Worm (Caenorhabditis elegans): ENCODE data around the gene Y38F2AR.10.
A peak's percentile ranks its signal among the peaks of the same experiment; 100 is the strongest.

Gene Y38F2AR.10

ce11 chrIV:2388949-2389495, 10.3 kb downstream of the Y38F2AR.10 start, which contains the start of gene trap-3 (continued):
- TF ChIP-seq egl-27 (tag; optimal IDR thresholded peaks at IDR 0.05) (peak; percentile 86), unc-62 (GFP tag; optimal IDR thresholded peaks at IDR 0.05) (no peak), unc-55 (GFP tag; optimal IDR thresholded peaks at IDR 0.05) (peak; percentile 97), ztf-4 (tag; optimal IDR thresholded peaks at IDR 0.05) (peak; percentile 85), nhr-23 (tag; optimal IDR thresholded peaks at IDR 0.05) (no peak), mbf-1 (tag; optimal IDR thresholded peaks at IDR 0.05) (no peak), zag-1 (tag; optimal IDR thresholded peaks at IDR 0.05) (peak; percentile 89), fos-1 (tag; optimal IDR thresholded peaks at IDR 0.05) (peak; percentile 84), alr-1 (tag; optimal IDR thresholded peaks at IDR 0.05) (no peak), mab-5 (tag; optimal IDR thresholded peaks at IDR 0.05) (peak; percentile 54), blmp-1 (tag; optimal IDR thresholded peaks at IDR 0.05; ENCODE audit: insufficient read depth) (peak; percentile 90), ZK546.5 (tag; optimal IDR thresholded peaks at IDR 0.05) (peak; percentile 67), nhr-21 (tag; optimal IDR thresholded peaks at IDR 0.05) (peak; percentile 95), elt-1 (tag; optimal IDR thresholded peaks at IDR 0.05) (no peak), ztf-1 (GFP tag; conservative IDR thresholded peaks at IDR 0.05) (no peak)

ce11 chrIV:2387970-2388705, 11.2 kb downstream of the Y38F2AR.10 start, which contains the start of gene sec-61.B:
Gene sec-61.B, minus strand, starts transcription at chrIV:2388675.
- no peak for TF ChIP-seq unc-39 (tag; optimal IDR thresholded peaks at IDR 0.05)
- TF ChIP-seq F13H6.1 (tag; optimal IDR thresholded peaks at IDR 0.05): no peak
- TF ChIP-seq nhr-237 (tag; optimal IDR thresholded peaks at IDR 0.05): no peak
- TF ChIP-seq unc-62 (GFP tag; optimal IDR thresholded peaks at IDR 0.05): no peak
- TF ChIP-seq lsy-2 (tag; optimal IDR thresholded peaks at IDR 0.05): peak in 1 of 2 experiments; percentile 49
- no peak for TF ChIP-seq crh-2 (tag; optimal IDR thresholded peaks at IDR 0.05)
- TF ChIP-seq ztf-11 (tag; optimal IDR thresholded peaks at IDR 0.05): no peak
- TF ChIP-seq snpc-4 (tag; optimal IDR thresholded peaks at IDR 0.05): no peak
- TF ChIP-seq ama-1 (optimal IDR thresholded peaks at IDR 0.05): no peak
- TF ChIP-seq sma-9 (GFP tag; optimal IDR thresholded peaks at IDR 0.05): no peak
- TF ChIP-seq sma-9 (tag; optimal IDR thresholded peaks at IDR 0.05): no peak
- no peak for TF ChIP-seq gmeb-1 (tag; optimal IDR thresholded peaks at IDR 0.05)
- TF ChIP-seq mab-5 (tag; optimal IDR thresholded peaks at IDR 0.05): no peak
- no peak for TF ChIP-seq lin-39 (tag; optimal IDR thresholded peaks at IDR 0.05)
- no peak for TF ChIP-seq C34F6.9 (tag; optimal IDR thresholded peaks at IDR 0.05)
- no peak for TF ChIP-seq ZK546.5 (tag; optimal IDR thresholded peaks at IDR 0.05)
- no peak for TF ChIP-seq ceh-82 (tag; optimal IDR thresholded peaks at IDR 0.05)
- TF ChIP-seq nhr-77 (tag; optimal IDR thresholded peaks at IDR 0.05): no peak
- TF ChIP-seq fos-1 (tag; optimal IDR thresholded peaks at IDR 0.05): peak; percentile 25
- no peak for TF ChIP-seq ztf-1 (GFP tag; conservative IDR thresholded peaks at IDR 0.05)
- no peak for TF ChIP-seq nhr-6 (tag; optimal IDR thresholded peaks at IDR 0.05)
- no peak for TF ChIP-seq nhr-23 (tag; optimal IDR thresholded peaks at IDR 0.05)
- no peak for TF ChIP-seq elt-3 (tag; optimal IDR thresholded peaks at IDR 0.05)
- TF ChIP-seq nhr-10 (tag; optimal IDR thresholded peaks at IDR 0.05): no peak
- no peak for TF ChIP-seq mdl-1 (tag; optimal IDR thresholded peaks at IDR 0.05)
- TF ChIP-seq sma-3 (GFP tag; optimal IDR thresholded peaks at IDR 0.05): peak; percentile 10
- TF ChIP-seq alr-1 (tag; optimal IDR thresholded peaks at IDR 0.05): no peak
- TF ChIP-seq blmp-1 (tag; optimal IDR thresholded peaks at IDR 0.05; ENCODE audit: insufficient read depth): no peak
- TF ChIP-seq elt-1 (tag; optimal IDR thresholded peaks at IDR 0.05): no peak
- TF ChIP-seq nhr-25 (tag; optimal IDR thresholded peaks at IDR 0.05): no peak
- no peak for TF ChIP-seq dmd-4 (tag; optimal IDR thresholded peaks at IDR 0.05)
- TF ChIP-seq ceh-16 (tag; optimal IDR thresholded peaks at IDR 0.05): no peak
- no peak for TF ChIP-seq unc-55 (GFP tag; optimal IDR thresholded peaks at IDR 0.05)
- TF ChIP-seq nhr-12 (tag; optimal IDR thresholded peaks at IDR 0.05): no peak
- TF ChIP-seq nhr-11 (tag; optimal IDR thresholded peaks at IDR 0.05): no peak
- no peak for TF ChIP-seq zag-1 (tag; optimal IDR thresholded peaks at IDR 0.05)
- no peak for TF ChIP-seq peb-1 (tag; optimal IDR thresholded peaks at IDR 0.05)
- no peak for TF ChIP-seq lin-11 (tag; optimal IDR thresholded peaks at IDR 0.05)
- no peak for TF ChIP-seq skn-1 (tag; optimal IDR thresholded peaks at IDR 0.05)
- TF ChIP-seq R02D3.7 (tag; optimal IDR thresholded peaks at IDR 0.05): no peak
- peak; percentile 36 for TF ChIP-seq nhr-21 (tag; optimal IDR thresholded peaks at IDR 0.05)
- no peak for TF ChIP-seq egl-27 (tag; optimal IDR thresholded peaks at IDR 0.05)
- no peak for TF ChIP-seq mbf-1 (tag; optimal IDR thresholded peaks at IDR 0.05)
- peak; percentile 26 for TF ChIP-seq lin-13 (GFP tag; optimal IDR thresholded peaks at IDR 0.05)
- TF ChIP-seq ztf-4 (tag; optimal IDR thresholded peaks at IDR 0.05): no peak
- TF ChIP-seq nhr-129 (tag; optimal IDR thresholded peaks at IDR 0.05): no peak
- peak; percentile 16 for TF ChIP-seq Y55F3AM.14 (GFP tag; optimal IDR thresholded peaks at IDR 0.05)
- no peak for TF ChIP-seq sem-4 (tag; optimal IDR thresholded peaks at IDR 0.05)

All from whole organism, L2 larva.